Worm (Caenorhabditis elegans) whole organism, L2 larva: Measurements from ENCODE around the gene Y67D8C.7.
"Not testable (repeated sequence)": the region's sequence is repeated elsewhere in the genome, so short reads cannot be mapped to it uniquely, and the experiment has no call there.

ENCODE experiments used
- alr-1 ChIP-seq: fragments of 150-350 bp; optimal IDR thresholded peaks from 2 replicates; lab custom pipeline; 2014; ENCODE audit warnings: missing biosample characterization, missing genetic modification characterization
- ama-1 ChIP-seq: fragments of 150-350 bp; optimal IDR thresholded peaks from 2 replicates; lab custom pipeline; 2018; ENCODE audit warnings: inconsistent platforms
- ceh-82 ChIP-seq: fragments of 150-350 bp; optimal IDR thresholded peaks from 2 replicates; lab custom pipeline; 2014; ENCODE audit warnings: missing biosample characterization, missing genetic modification characterization
- lin-13 ChIP-seq: fragments of 150-350 bp; optimal IDR thresholded peaks from 2 replicates; lab custom pipeline; 2014; ENCODE audit warnings: missing biosample characterization, missing genetic modification reagents, missing genetic modification characterization
- mab-5 ChIP-seq: fragments of 150-350 bp; optimal IDR thresholded peaks from 2 replicates; lab custom pipeline; 2014; ENCODE audit warnings: missing biosample characterization, missing genetic modification characterization
- nhr-11 ChIP-seq: fragments of 150-350 bp; optimal IDR thresholded peaks from 2 replicates; lab custom pipeline; 2014; ENCODE audit warnings: missing biosample characterization, missing genetic modification characterization
- nhr-77 ChIP-seq: fragments of 150-350 bp; optimal IDR thresholded peaks from 2 replicates; lab custom pipeline; 2014; ENCODE audit warnings: missing biosample characterization, missing genetic modification characterization
- sma-3 ChIP-seq: sonication (generic microtip); optimal IDR thresholded peaks from 2 replicates; lab custom pipeline; 2016; ENCODE audit warnings: missing genetic modification reagents, missing genetic modification characterization, missing compliant biosample characterization
- snpc-4 ChIP-seq: fragments of 150-350 bp; optimal IDR thresholded peaks from 2 replicates; lab custom pipeline; 2014; ENCODE audit warnings: missing biosample characterization, missing genetic modification characterization
- unc-62 ChIP-seq: fragments of 150-350 bp; optimal IDR thresholded peaks from 2 replicates; lab custom pipeline; 2014; ENCODE audit warnings: missing biosample characterization, missing genetic modification reagents, missing genetic modification characterization
- ztf-4 ChIP-seq: fragments of 150-350 bp; optimal IDR thresholded peaks from 2 replicates; lab custom pipeline; 2014; ENCODE audit warnings: missing biosample characterization, missing genetic modification characterization

ce11 chrIV:3050054-3050990 lies 16.4 kb downstream of the Y67D8C.7 start, which contains the start of gene eel-1:
- TF ChIP-seq sma-3 (GFP tag; lab: Kevin White, UChicago) (peak; percentile 98), snpc-4 (tag; lab: Kevin White, UChicago) (peak; percentile 35), nhr-77 (tag; lab: Kevin White, UChicago) (peak; percentile 7), unc-62 (GFP tag; lab: Kevin White, UChicago) (peak; percentile 29), ama-1 (lab: Kevin White, UChicago) (peak; percentile 61), ceh-82 (peak; percentile 83), lin-13 (GFP tag; lab: Kevin White, UChicago) (peak; percentile 97), mab-5 (tag; lab: Kevin White, UChicago) (peak; percentile 96), ztf-4 (tag; lab: Kevin White, UChicago) (peak; percentile 82)
- TF ChIP-seq nhr-11, alr-1 (tag; lab: Kevin White, UChicago): not testable (repeated sequence)
